Fruit fly (Drosophila melanogaster) whole organism, embryonic: ENCODE data around the gene dmrt11E.

Experiments used
- Bgb ChIP-seq: fragments of 200-800 bp; sonication (Bioruptor generic); IDR thresholded peaks from 2 replicates; pipeline ENCODE4 v1.3.6; 2022; ENCODE audit warnings: missing biosample characterization, missing genetic modification characterization; ENCODE audit not compliant: partially characterized antibody
- CG10209 ChIP-seq: fragments of 200-800 bp; sonication (Bioruptor generic); optimal IDR thresholded peaks from 3 replicates; lab custom pipeline; 2017; ENCODE audit warnings: missing biosample characterization, mild to moderate bottlenecking, missing genetic modification characterization, missing genetic modification reagents
- CG10543 ChIP-seq: fragments of 200-800 bp; sonication (Bioruptor generic); optimal IDR thresholded peaks from 3 replicates; lab custom pipeline; 2017; ENCODE audit warnings: missing biosample characterization, mild to moderate bottlenecking, missing genetic modification characterization, moderate library complexity
- CG10654 ChIP-seq: fragments of 200-800 bp; sonication (Bioruptor generic); optimal IDR thresholded peaks from 2 replicates; lab custom pipeline; 2016; ENCODE audit warnings: missing biosample characterization, missing genetic modification characterization
- CG11560 ChIP-seq: fragments of 200-800 bp; sonication (Bioruptor generic); IDR thresholded peaks from 3 replicates; pipeline ENCODE4 v1.3.6; 2022; ENCODE audit warnings: missing biosample characterization, missing genetic modification characterization
- CG11723 ChIP-seq: fragments of 200-800 bp; sonication (Bioruptor generic); optimal IDR thresholded peaks from 2 replicates; lab custom pipeline; 2017; ENCODE audit warnings: missing biosample characterization, mild to moderate bottlenecking, missing genetic modification characterization
- CG12155 ChIP-seq: fragments of 200-800 bp; sonication (Bioruptor generic); optimal IDR thresholded peaks from 3 replicates; lab custom pipeline; 2016; ENCODE audit warnings: missing biosample characterization, missing genetic modification characterization
- CG13624 ChIP-seq: fragments of 200-800 bp; sonication (Bioruptor generic); optimal IDR thresholded peaks from 2 replicates; lab custom pipeline; 2016; ENCODE audit warnings: missing biosample characterization, missing genetic modification characterization
- CG14710 ChIP-seq: fragments of 200-800 bp; sonication (Bioruptor generic); optimal IDR thresholded peaks from 3 replicates; lab custom pipeline; 2019; ENCODE audit warnings: missing biosample characterization, mild to moderate bottlenecking, missing genetic modification characterization, moderate library complexity
- CG16863 ChIP-seq: fragments of 200-800 bp; sonication (Bioruptor generic); optimal IDR thresholded peaks from 3 replicates; lab custom pipeline; 2016; ENCODE audit warnings: missing biosample characterization, missing genetic modification characterization
- CG2678 ChIP-seq: fragments of 200-800 bp; sonication (Bioruptor generic); optimal IDR thresholded peaks from 3 replicates; lab custom pipeline; 2019; ENCODE audit warnings: missing biosample characterization, mild to moderate bottlenecking, missing genetic modification characterization, moderate library complexity
- CG2889 ChIP-seq: fragments of 200-800 bp; sonication (Bioruptor generic); IDR thresholded peaks from 3 replicates; pipeline ENCODE4 v1.3.6; 2022; ENCODE audit warnings: missing biosample characterization, missing genetic modification characterization
- CG30020 ChIP-seq: fragments of 200-800 bp; optimal IDR thresholded peaks from 2 replicates; lab custom pipeline; 2019; ENCODE audit warnings: missing biosample characterization, mild to moderate bottlenecking, missing genetic modification characterization, moderate library complexity
- CG31441 ChIP-seq: fragments of 200-800 bp; sonication (Bioruptor generic); IDR thresholded peaks from 2 replicates; pipeline ENCODE4 v1.3.6; 2022; ENCODE audit warnings: missing biosample characterization, missing genetic modification characterization
- CG33213 ChIP-seq: fragments of 200-800 bp; sonication (Bioruptor generic); optimal IDR thresholded peaks from 3 replicates; lab custom pipeline; 2016; ENCODE audit warnings: missing biosample characterization, missing genetic modification characterization
- CG4854 ChIP-seq: fragments of 200-800 bp; sonication (Bioruptor generic); optimal IDR thresholded peaks from 2 replicates; lab custom pipeline; 2016; ENCODE audit warnings: missing biosample characterization, missing genetic modification characterization, inconsistent platforms
- CG6175 ChIP-seq: fragments of 200-800 bp; sonication (Bioruptor generic); IDR thresholded peaks from 3 replicates; pipeline ENCODE4 v1.3.6; 2022; ENCODE audit warnings: missing biosample characterization, missing genetic modification characterization
- CG6254 ChIP-seq: fragments of 200-800 bp; sonication (Bioruptor generic); optimal IDR thresholded peaks from 3 replicates; lab custom pipeline; 2017; ENCODE audit warnings: mild to moderate bottlenecking, missing biosample characterization, missing genetic modification reagents, missing genetic modification characterization
- CG6813 ChIP-seq: fragments of 200-800 bp; sonication (Bioruptor generic); optimal IDR thresholded peaks from 2 replicates; lab custom pipeline; 2017; ENCODE audit warnings: missing biosample characterization, missing genetic modification characterization, mild to moderate bottlenecking, moderate library complexity, missing genetic modification reagents
- CG9215 ChIP-seq: fragments of 200-800 bp; sonication (Bioruptor generic); IDR thresholded peaks from 2 replicates; pipeline ENCODE4 v1.3.6; 2022; ENCODE audit warnings: missing biosample characterization, missing genetic modification characterization
- CoRest ChIP-seq: fragments of 200-800 bp; sonication (Bioruptor generic); optimal IDR thresholded peaks from 3 replicates; lab custom pipeline; 2018; ENCODE audit warnings: missing biosample characterization, mild to moderate bottlenecking, missing genetic modification characterization, moderate library complexity
- D19B ChIP-seq: fragments of 200-800 bp; sonication (Bioruptor generic); optimal IDR thresholded peaks from 2 replicates; lab custom pipeline; 2017; ENCODE audit warnings: missing biosample characterization, mild to moderate bottlenecking, missing genetic modification characterization
- Dp ChIP-seq: fragments of 200-800 bp; sonication (Bioruptor generic); optimal IDR thresholded peaks from 2 replicates; lab custom pipeline; 2018; ENCODE audit warnings: missing biosample characterization, mild to moderate bottlenecking, missing genetic modification characterization, moderate library complexity
- Dref ChIP-seq: fragments of 200-800 bp; sonication (Bioruptor generic); IDR thresholded peaks from 2 replicates; pipeline ENCODE4 v1.3.6; 2022; ENCODE audit warnings: missing biosample characterization, missing genetic modification characterization
- GATAe ChIP-seq: fragments of 200-800 bp; sonication (Bioruptor generic); conservative IDR thresholded peaks from 2 replicates; pipeline ENCODE4 v1.3.6; 2022; ENCODE audit warnings: missing biosample characterization, missing genetic modification characterization
- Gug ChIP-seq: fragments of 200-800 bp; sonication (Bioruptor generic); IDR thresholded peaks from 4 replicates; pipeline ENCODE4 v1.3.6; 2022; ENCODE audit warnings: missing biosample characterization, missing genetic modification characterization
- HLH4C ChIP-seq: fragments of 200-800 bp; sonication (Bioruptor generic); IDR thresholded peaks from 3 replicates; pipeline ENCODE4 v1.3.6; 2022; ENCODE audit warnings: missing biosample characterization, missing genetic modification characterization; ENCODE audit not compliant: partially characterized antibody
- HmgZ ChIP-seq: fragments of 200-800 bp; sonication (Bioruptor generic); optimal IDR thresholded peaks from 2 replicates; lab custom pipeline; 2018; ENCODE audit warnings: missing biosample characterization, mild to moderate bottlenecking, missing genetic modification characterization
- NC2β ChIP-seq: fragments of 200-800 bp; sonication (Bioruptor generic); optimal IDR thresholded peaks from 2 replicates; lab custom pipeline; 2016; ENCODE audit warnings: missing biosample characterization, missing genetic modification characterization
- Pdp1 ChIP-seq, 2 experiments: fragments of 200-800 bp; sonication (Bioruptor generic); optimal IDR thresholded peaks; 3 replicates each; lab custom pipeline; 2016; ENCODE audit warnings: missing biosample characterization in 2 of 2, missing genetic modification characterization in 2 of 2, mild to moderate bottlenecking in 1 of 2, moderate library complexity in 1 of 2
- Sry-β ChIP-seq: fragments of 200-800 bp; sonication (Bioruptor generic); optimal IDR thresholded peaks from 2 replicates; lab custom pipeline; 2018; ENCODE audit warnings: missing biosample characterization, mild to moderate bottlenecking, missing genetic modification characterization, moderate library complexity
- ase ChIP-seq: fragments of 200-800 bp; sonication (Bioruptor generic); IDR thresholded peaks from 3 replicates; pipeline ENCODE4 v1.3.6; 2022; ENCODE audit warnings: missing biosample characterization, missing genetic modification characterization
- cad ChIP-seq: fragments of >200 bp; optimal IDR thresholded peaks from 2 replicates; lab custom pipeline; 2017; ENCODE audit warnings: missing biosample characterization, missing genetic modification characterization
- chif ChIP-seq, 2 experiments: fragments of 200-800 bp; sonication (Bioruptor generic); optimal IDR thresholded peaks; 3 replicates each; lab custom pipeline; 2016; ENCODE audit warnings: missing biosample characterization in 2 of 2, missing genetic modification characterization in 2 of 2
- chm ChIP-seq: fragments of 200-800 bp; sonication (Bioruptor generic); IDR thresholded peaks from 2 replicates; pipeline ENCODE4 v1.3.6; 2022; ENCODE audit warnings: missing biosample characterization, missing genetic modification characterization
- dmrt99B ChIP-seq: fragments of 200-800 bp; sonication (Bioruptor generic); optimal IDR thresholded peaks from 2 replicates; lab custom pipeline; 2018; ENCODE audit warnings: missing biosample characterization, mild to moderate bottlenecking, missing genetic modification characterization, moderate library complexity
- gsb ChIP-seq: fragments of 200-800 bp; sonication (Bioruptor generic); IDR thresholded peaks from 2 replicates; pipeline ENCODE4 v1.3.6; 2022; ENCODE audit warnings: missing biosample characterization, missing genetic modification characterization
- hkb ChIP-seq, 2 experiments: fragments of 200-800 bp in 1 of 2; fragments of >200 bp in 1 of 2; sonication (Bioruptor generic) in 1 of 2; IDR thresholded peaks in 1 of 2; optimal IDR thresholded peaks in 1 of 2; 2 replicates each; pipeline versions ENCODE4 v1.3.6 to Lab custom; 2017 to 2022; ENCODE audit warnings: missing biosample characterization in 1 of 2, missing genetic modification characterization in 1 of 2
- jumu ChIP-seq: fragments of 200-800 bp; sonication (Bioruptor generic); optimal IDR thresholded peaks from 3 replicates; lab custom pipeline; 2016; ENCODE audit warnings: missing biosample characterization, missing genetic modification characterization
- knrl ChIP-seq: fragments of 200-800 bp; sonication (Bioruptor generic); IDR thresholded peaks from 3 replicates; pipeline ENCODE4 v1.3.6; 2022; ENCODE audit warnings: missing biosample characterization, missing genetic modification characterization; ENCODE audit not compliant: partially characterized antibody
- oc ChIP-seq: fragments of 200-800 bp; sonication (Bioruptor generic); optimal IDR thresholded peaks from 2 replicates; lab custom pipeline; 2018; ENCODE audit warnings: missing biosample characterization, mild to moderate bottlenecking, missing genetic modification characterization, moderate library complexity
- org-1 ChIP-seq: fragments of 200-800 bp; sonication (Bioruptor generic); optimal IDR thresholded peaks from 2 replicates; lab custom pipeline; 2017; ENCODE audit warnings: missing biosample characterization, missing genetic modification characterization
- pb ChIP-seq: fragments of 200-800 bp; sonication (Bioruptor generic); optimal IDR thresholded peaks from 3 replicates; lab custom pipeline; 2016; ENCODE audit warnings: missing biosample characterization, missing genetic modification characterization
- ro ChIP-seq: fragments of 200-800 bp; sonication (Bioruptor generic); IDR thresholded peaks from 2 replicates; pipeline ENCODE4 v1.3.6; 2022; ENCODE audit warnings: missing biosample characterization, missing genetic modification characterization
- sima ChIP-seq: fragments of 200-800 bp; sonication (Bioruptor generic); optimal IDR thresholded peaks from 2 replicates; lab custom pipeline; 2016; ENCODE audit warnings: missing biosample characterization, missing genetic modification characterization
- sug ChIP-seq: fragments of 200-800 bp; optimal IDR thresholded peaks from 2 replicates; lab custom pipeline; 2019; ENCODE audit warnings: missing biosample characterization, mild to moderate bottlenecking, missing genetic modification characterization, moderate library complexity
- vfl ChIP-seq: fragments of 200-800 bp; sonication (Bioruptor generic); optimal IDR thresholded peaks from 2 replicates; lab custom pipeline; 2016; ENCODE audit warnings: missing biosample characterization, missing genetic modification characterization
- vnd ChIP-seq: fragments of 200-800 bp; sonication (Bioruptor generic); IDR thresholded peaks from 3 replicates; pipeline ENCODE4 v1.3.6; 2022; ENCODE audit warnings: missing biosample characterization, missing genetic modification characterization; ENCODE audit not compliant: partially characterized antibody
- zen2 ChIP-seq: fragments of 200-800 bp; sonication (Bioruptor generic); IDR thresholded peaks from 3 replicates; pipeline ENCODE4 v1.3.6; 2022; ENCODE audit warnings: missing biosample characterization, missing genetic modification characterization; ENCODE audit not compliant: partially characterized antibody

Gene dmrt11E

DNA sequence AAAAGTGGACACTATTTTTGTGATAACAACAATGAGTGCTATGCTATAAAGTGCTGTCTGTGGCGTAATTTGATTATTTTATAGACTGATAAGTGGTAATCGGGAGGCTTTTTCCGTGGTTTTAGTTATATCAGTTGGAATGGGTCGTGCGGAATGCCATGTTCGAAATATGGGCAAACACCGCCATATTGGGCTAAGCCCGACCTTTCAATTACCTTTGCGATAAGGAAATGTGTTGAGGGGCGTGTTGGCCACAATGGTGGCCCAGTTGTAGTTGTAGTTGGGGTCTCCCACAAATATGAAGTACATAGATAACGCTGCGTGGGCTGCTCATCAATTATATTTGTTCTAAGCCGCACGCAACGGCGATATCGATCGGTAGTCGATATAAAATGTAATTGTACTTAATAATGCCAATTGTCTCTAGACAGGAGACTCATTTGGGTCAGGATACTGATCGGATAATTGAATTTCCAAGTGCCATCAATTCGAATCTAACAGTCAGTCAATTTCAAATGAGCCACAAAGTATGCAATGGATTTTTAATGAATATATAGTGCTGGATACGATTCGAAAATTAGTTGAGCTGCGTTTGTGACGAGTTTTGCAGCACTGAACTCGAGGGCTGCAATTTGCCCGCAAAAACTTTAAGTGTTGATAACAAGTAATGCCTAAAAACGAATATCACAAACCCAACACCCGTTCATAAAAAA lies 33.4 kb upstream of the dmrt11E start (continued):
- TF ChIP-seq pb (GFP tag; lab: Kevin White, UChicago): peak; percentile 3
- TF ChIP-seq CG30020 (tag; lab: Kevin White, UChicago): no peak
- TF ChIP-seq NC2β (GFP tag; lab: Kevin White, UChicago): peak; percentile 34
- TF ChIP-seq CG6813 (GFP tag; lab: Kevin White, UChicago): peak; percentile 10
- no peak for TF ChIP-seq org-1
- peak; percentile 42 for TF ChIP-seq CG10543
- peak; percentile 94 for TF ChIP-seq sug
- no peak for TF ChIP-seq Dref (GFP tag; lab: Robert Waterston, UW)
- TF ChIP-seq CG31441 (GFP tag; lab: Robert Waterston, UW): no peak
- peak; percentile 47 for TF ChIP-seq CG14710 (tag; lab: Kevin White, UChicago)
- no peak for TF ChIP-seq Bgb
- TF ChIP-seq CG2678 (tag; lab: Kevin White, UChicago): no peak
- TF ChIP-seq sima: no peak
- peak; percentile 63 for TF ChIP-seq HmgZ (tag; lab: Kevin White, UChicago)
- TF ChIP-seq HLH4C (GFP tag; lab: Robert Waterston, UW): no peak
- TF ChIP-seq D19B: no peak
- peak; percentile 1 for TF ChIP-seq CoRest
- peak; percentile 29 to 86 for TF ChIP-seq Pdp1 (GFP tag; optimal IDR thresholded peaks at IDR 0.05; lab: Kevin White, UChicago)
- no peak for TF ChIP-seq ase (GFP tag; lab: Robert Waterston, UW)
- no peak for TF ChIP-seq knrl
- TF ChIP-seq CG11560 (tag; lab: Robert Waterston, UW): no peak
- no peak for TF ChIP-seq oc
- TF ChIP-seq CG2889 (GFP tag; lab: Robert Waterston, UW): no peak
- no peak for TF ChIP-seq Sry-β (GFP tag; lab: Kevin White, UChicago)
- no peak for TF ChIP-seq dmrt99B
- TF ChIP-seq GATAe (GFP tag; lab: Robert Waterston, UW): peak; percentile 9; the same call in 1 of the 2 replicates
- TF ChIP-seq CG6254 (GFP tag; lab: Kevin White, UChicago): no peak
- no peak for TF ChIP-seq vnd (GFP tag; lab: Robert Waterston, UW)
- no peak for TF ChIP-seq zen2
- peak in 1 of 2 experiments; percentile 15 for TF ChIP-seq chif (GFP tag; optimal IDR thresholded peaks at IDR 0.05; lab: Kevin White, UChicago)
- TF ChIP-seq CG33213 (GFP tag; lab: Kevin White, UChicago): peak; percentile 57
- peak; percentile 27; the same call in 1 of the 2 replicates for TF ChIP-seq chm (GFP tag; lab: Robert Waterston, UW)
- TF ChIP-seq cad: no peak
- no peak for TF ChIP-seq hkb (optimal IDR thresholded peaks at IDR 0.05; lab: Kevin White, UChicago)
- TF ChIP-seq hkb (GFP tag; IDR thresholded peaks at IDR 0.05; lab: Robert Waterston, UW): no peak
- peak; percentile 62 for TF ChIP-seq CG13624 (GFP tag; lab: Kevin White, UChicago)
- TF ChIP-seq CG16863 (GFP tag; lab: Kevin White, UChicago): no peak
- TF ChIP-seq ro: no peak
- peak; percentile 25 for TF ChIP-seq CG10654 (GFP tag; lab: Kevin White, UChicago)
- TF ChIP-seq Gug: no peak
- no peak for TF ChIP-seq CG6175 (GFP tag; lab: Robert Waterston, UW)
- TF ChIP-seq CG9215 (GFP tag; lab: Robert Waterston, UW): no peak
- TF ChIP-seq CG4854: no peak
- TF ChIP-seq gsb (GFP tag; lab: Robert Waterston, UW): no peak
- TF ChIP-seq vfl (GFP tag; lab: Kevin White, UChicago): peak; percentile 35
- TF ChIP-seq CG12155: peak; percentile 39
- TF ChIP-seq CG11723: no peak
- TF ChIP-seq CG10209 (GFP tag; lab: Kevin White, UChicago): peak; percentile 21
- TF ChIP-seq jumu (GFP tag; lab: Kevin White, UChicago): peak; percentile 59
- TF ChIP-seq Dp (GFP tag; lab: Kevin White, UChicago): peak; percentile 91
